Fruit fly (Drosophila melanogaster) Kc167 (cell line): Measurements from ENCODE around the gene Pdss2.

Experiments used
- Myc ChIP-seq: fragments of >200 bp; optimal IDR thresholded peaks from 2 replicates; lab custom pipeline; 2017; ENCODE audit warnings: missing external identifiers
- h ChIP-seq: fragments of >200 bp; optimal IDR thresholded peaks from 3 replicates; lab custom pipeline; 2018; ENCODE audit warnings: missing external identifiers
- insv ChIP-seq: fragments of >200 bp; optimal IDR thresholded peaks from 3 replicates; lab custom pipeline; 2018; ENCODE audit warnings: missing external identifiers
- psq ChIP-seq: fragments of >200 bp; optimal IDR thresholded peaks from 2 replicates; lab custom pipeline; 2017; ENCODE audit warnings: missing external identifiers

DNA sequence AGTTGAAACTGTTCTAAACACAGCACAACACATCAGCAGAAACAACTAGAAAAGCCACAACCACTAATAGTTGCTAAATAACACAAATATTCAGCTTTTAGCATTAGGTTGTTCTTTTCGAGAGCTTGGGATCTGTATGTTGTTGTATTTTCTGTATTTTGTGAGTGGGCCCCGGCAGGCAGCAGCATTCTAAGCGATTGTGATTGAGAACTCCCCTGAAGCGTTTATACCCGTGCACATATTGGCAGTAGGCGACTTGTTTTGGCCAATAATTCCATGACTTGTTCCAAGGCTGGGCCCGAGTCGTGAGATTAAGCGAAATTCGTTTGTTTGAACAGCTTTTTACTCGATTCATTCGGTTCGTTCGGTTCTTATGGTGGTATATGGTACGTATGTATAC is 34.3 kb downstream of the Pdss2 start:
- TF ChIP-seq psq (lab: Kevin White, UChicago) (no peak), insv (lab: Kevin White, UChicago) (no peak), Myc (lab: Kevin White, UChicago) (no peak), h (lab: Kevin White, UChicago) (no peak)
